Fruit fly (Drosophila melanogaster) whole organism, embryonic: Measurements from ENCODE around the gene Pgm1.
A peak's percentile ranks its signal among the peaks of the same experiment; 100 is the strongest.

Experiments
- Asciz ChIP-seq: fragments of 200-800 bp; sonication (Bioruptor generic); optimal IDR thresholded peaks from 2 replicates; lab custom pipeline; 2017; ENCODE audit warnings: missing biosample characterization, mild to moderate bottlenecking, missing genetic modification characterization, missing genetic modification reagents
- C15 ChIP-seq: fragments of 200-800 bp; sonication (Bioruptor generic); IDR thresholded peaks from 3 replicates; pipeline ENCODE4 v1.3.6; 2022; ENCODE audit warnings: missing biosample characterization, missing genetic modification characterization
- CG10366 ChIP-seq: fragments of 200-800 bp; sonication (Bioruptor generic); IDR thresholded peaks from 2 replicates; pipeline ENCODE4 v1.3.6; 2022; ENCODE audit warnings: missing biosample characterization, missing genetic modification characterization
- CG10543 ChIP-seq: fragments of 200-800 bp; sonication (Bioruptor generic); optimal IDR thresholded peaks from 3 replicates; lab custom pipeline; 2017; ENCODE audit warnings: missing biosample characterization, mild to moderate bottlenecking, missing genetic modification characterization, moderate library complexity
- CG15011 ChIP-seq: fragments of 200-800 bp; sonication (Bioruptor generic); optimal IDR thresholded peaks from 3 replicates; lab custom pipeline; 2018; ENCODE audit warnings: missing biosample characterization, mild to moderate bottlenecking, missing genetic modification characterization
- CG15601 ChIP-seq: fragments of 200-800 bp; sonication (Bioruptor generic); optimal IDR thresholded peaks from 3 replicates; lab custom pipeline; 2019; ENCODE audit warnings: missing biosample characterization, mild to moderate bottlenecking, missing genetic modification characterization, moderate library complexity
- CG17802 ChIP-seq: fragments of 200-800 bp; sonication (Bioruptor generic); optimal IDR thresholded peaks from 2 replicates; lab custom pipeline; 2018; ENCODE audit warnings: missing biosample characterization, mild to moderate bottlenecking, missing genetic modification characterization, moderate library complexity
- CG1792 ChIP-seq: fragments of 200-800 bp; sonication (Bioruptor generic); optimal IDR thresholded peaks from 2 replicates; lab custom pipeline; 2016; ENCODE audit warnings: missing biosample characterization, missing genetic modification characterization
- CG18262 ChIP-seq: fragments of 200-800 bp; optimal IDR thresholded peaks from 3 replicates; lab custom pipeline; 2019; ENCODE audit warnings: missing biosample characterization, mild to moderate bottlenecking, missing genetic modification characterization, moderate library complexity
- CG1832 ChIP-seq: fragments of 200-800 bp; sonication (Bioruptor generic); optimal IDR thresholded peaks from 2 replicates; lab custom pipeline; 2017; ENCODE audit warnings: missing biosample characterization, mild to moderate bottlenecking, missing genetic modification characterization, inconsistent platforms
- CG2199 ChIP-seq: fragments of 200-800 bp; sonication (Bioruptor generic); IDR thresholded peaks from 3 replicates; pipeline ENCODE4 v1.3.6; 2022; ENCODE audit warnings: missing biosample characterization, missing genetic modification characterization
- CG2712 ChIP-seq: fragments of 200-800 bp; optimal IDR thresholded peaks from 3 replicates; lab custom pipeline; 2019; ENCODE audit warnings: missing biosample characterization, mild to moderate bottlenecking, missing genetic modification characterization, moderate library complexity
- CG3281 ChIP-seq: fragments of 200-800 bp; sonication (Bioruptor generic); optimal IDR thresholded peaks from 3 replicates; lab custom pipeline; 2017; ENCODE audit warnings: missing biosample characterization, mild to moderate bottlenecking, missing genetic modification characterization
- CG33213 ChIP-seq: fragments of 200-800 bp; sonication (Bioruptor generic); optimal IDR thresholded peaks from 3 replicates; lab custom pipeline; 2016; ENCODE audit warnings: missing biosample characterization, missing genetic modification characterization
- CG3995 ChIP-seq: fragments of 200-800 bp; sonication (Bioruptor generic); optimal IDR thresholded peaks from 3 replicates; lab custom pipeline; 2016; ENCODE audit warnings: missing biosample characterization, missing genetic modification characterization
- CG4282 ChIP-seq: fragments of 200-800 bp; sonication (Bioruptor generic); optimal IDR thresholded peaks from 2 replicates; lab custom pipeline; 2016; ENCODE audit warnings: missing biosample characterization, missing genetic modification characterization
- CG5953 ChIP-seq: fragments of 200-800 bp; sonication (Bioruptor generic); IDR thresholded peaks from 2 replicates; pipeline ENCODE4 v1.3.6; 2022; ENCODE audit warnings: missing biosample characterization, missing genetic modification characterization
- CG7839 ChIP-seq: fragments of 200-800 bp; sonication (Bioruptor generic); optimal IDR thresholded peaks from 3 replicates; lab custom pipeline; 2018; ENCODE audit warnings: missing biosample characterization, mild to moderate bottlenecking, missing genetic modification characterization, moderate library complexity
- CG9727 ChIP-seq: fragments of 200-800 bp; sonication (Bioruptor generic); optimal IDR thresholded peaks from 3 replicates; lab custom pipeline; 2017; ENCODE audit warnings: missing biosample characterization, mild to moderate bottlenecking, missing genetic modification characterization
- CG9797 ChIP-seq: fragments of 200-800 bp; sonication (Bioruptor generic); optimal IDR thresholded peaks from 3 replicates; lab custom pipeline; 2018; ENCODE audit warnings: missing biosample characterization, mild to moderate bottlenecking, missing genetic modification characterization
- CG9876 ChIP-seq: fragments of 200-800 bp; sonication (Bioruptor generic); optimal IDR thresholded peaks from 2 replicates; lab custom pipeline; 2016; ENCODE audit warnings: missing biosample characterization, missing genetic modification characterization
- CkIIα-i1 ChIP-seq: fragments of 200-800 bp; sonication (Bioruptor generic); IDR thresholded peaks from 2 replicates; pipeline ENCODE4 v1.3.6; 2022; ENCODE audit warnings: missing biosample characterization, missing genetic modification characterization
- Fer1 ChIP-seq: fragments of 200-800 bp; sonication (Bioruptor generic); optimal IDR thresholded peaks from 2 replicates; lab custom pipeline; 2017; ENCODE audit warnings: missing biosample characterization, mild to moderate bottlenecking, missing genetic modification characterization
- GATAe ChIP-seq: fragments of 200-800 bp; sonication (Bioruptor generic); conservative IDR thresholded peaks from 2 replicates; pipeline ENCODE4 v1.3.6; 2022; ENCODE audit warnings: missing biosample characterization, missing genetic modification characterization
- H2.0 ChIP-seq: fragments of 200-800 bp; sonication (Bioruptor generic); IDR thresholded peaks from 2 replicates; pipeline ENCODE4 v1.3.6; 2022; ENCODE audit warnings: missing biosample characterization, missing genetic modification characterization
- MBD-R2 ChIP-seq: fragments of 200-800 bp; sonication (Bioruptor generic); IDR thresholded peaks from 2 replicates; pipeline ENCODE4 v1.3.6; 2022; ENCODE audit warnings: missing biosample characterization, missing genetic modification characterization
- Oli ChIP-seq: fragments of 200-800 bp; sonication (Bioruptor generic); optimal IDR thresholded peaks from 2 replicates; lab custom pipeline; 2018; ENCODE audit warnings: missing biosample characterization, mild to moderate bottlenecking, missing genetic modification characterization, moderate library complexity
- Optix ChIP-seq: fragments of 200-800 bp; sonication (Bioruptor generic); IDR thresholded peaks from 3 replicates; pipeline ENCODE4 v1.3.6; 2022; ENCODE audit warnings: missing biosample characterization, missing genetic modification characterization
- Rfx ChIP-seq: fragments of 200-800 bp; sonication (Bioruptor generic); IDR thresholded peaks from 2 replicates; pipeline ENCODE4 v1.3.6; 2022; ENCODE audit warnings: missing biosample characterization, missing genetic modification characterization
- amos ChIP-seq: fragments of 200-800 bp; sonication (Bioruptor generic); IDR thresholded peaks from 2 replicates; pipeline ENCODE4 v1.3.6; 2022; ENCODE audit warnings: missing biosample characterization, missing genetic modification characterization; ENCODE audit not compliant: partially characterized antibody
- ap ChIP-seq: fragments of 200-800 bp; sonication (Bioruptor generic); IDR thresholded peaks from 2 replicates; pipeline ENCODE4 v1.3.6; 2022; ENCODE audit warnings: missing biosample characterization, missing genetic modification characterization
- gem ChIP-seq: fragments of 200-800 bp; sonication (Bioruptor generic); optimal IDR thresholded peaks from 2 replicates; lab custom pipeline; 2019; ENCODE audit warnings: missing biosample characterization, mild to moderate bottlenecking, missing genetic modification characterization, moderate library complexity
- grau ChIP-seq: fragments of 200-800 bp; optimal IDR thresholded peaks from 3 replicates; lab custom pipeline; 2019; ENCODE audit warnings: missing biosample characterization, mild to moderate bottlenecking, missing genetic modification characterization, moderate library complexity
- lola ChIP-seq, 3 experiments: fragments of >200 bp in 2 of 3; fragments of 200-800 bp in 1 of 3; sonication (Bioruptor generic) in 1 of 3; optimal IDR thresholded peaks; 2 replicates each; lab custom pipeline; 2017 to 2019; ENCODE audit warnings: missing biosample characterization in 3 of 3, missing genetic modification characterization in 3 of 3, mild to moderate bottlenecking in 1 of 3, moderate library complexity in 1 of 3
- nom ChIP-seq: fragments of 200-800 bp; sonication (Bioruptor generic); optimal IDR thresholded peaks from 2 replicates; lab custom pipeline; 2017; ENCODE audit warnings: missing biosample characterization, missing genetic modification characterization, mild to moderate bottlenecking, moderate library complexity, missing genetic modification reagents
- pros ChIP-seq: fragments of 200-800 bp; sonication (Bioruptor generic); optimal IDR thresholded peaks from 3 replicates; lab custom pipeline; 2019; ENCODE audit warnings: missing biosample characterization, mild to moderate bottlenecking, missing genetic modification characterization, moderate library complexity
- repo ChIP-seq: fragments of 200-800 bp; sonication (Bioruptor generic); optimal IDR thresholded peaks from 2 replicates; lab custom pipeline; 2016; ENCODE audit warnings: missing biosample characterization, missing genetic modification characterization
- slou ChIP-seq: fragments of 200-800 bp; sonication (Bioruptor generic); optimal IDR thresholded peaks from 3 replicates; lab custom pipeline; 2016; ENCODE audit warnings: missing biosample characterization, missing genetic modification characterization
- tgo ChIP-seq: fragments of 200-800 bp; sonication (Bioruptor generic); IDR thresholded peaks from 3 replicates; pipeline ENCODE4 v1.3.6; 2022; ENCODE audit warnings: missing biosample characterization, missing genetic modification characterization
- zf30C ChIP-seq: fragments of 200-800 bp; sonication (Bioruptor generic); optimal IDR thresholded peaks from 3 replicates; lab custom pipeline; 2018; ENCODE audit warnings: missing biosample characterization, mild to moderate bottlenecking, missing genetic modification characterization

The Pgm1 gene

DNA sequence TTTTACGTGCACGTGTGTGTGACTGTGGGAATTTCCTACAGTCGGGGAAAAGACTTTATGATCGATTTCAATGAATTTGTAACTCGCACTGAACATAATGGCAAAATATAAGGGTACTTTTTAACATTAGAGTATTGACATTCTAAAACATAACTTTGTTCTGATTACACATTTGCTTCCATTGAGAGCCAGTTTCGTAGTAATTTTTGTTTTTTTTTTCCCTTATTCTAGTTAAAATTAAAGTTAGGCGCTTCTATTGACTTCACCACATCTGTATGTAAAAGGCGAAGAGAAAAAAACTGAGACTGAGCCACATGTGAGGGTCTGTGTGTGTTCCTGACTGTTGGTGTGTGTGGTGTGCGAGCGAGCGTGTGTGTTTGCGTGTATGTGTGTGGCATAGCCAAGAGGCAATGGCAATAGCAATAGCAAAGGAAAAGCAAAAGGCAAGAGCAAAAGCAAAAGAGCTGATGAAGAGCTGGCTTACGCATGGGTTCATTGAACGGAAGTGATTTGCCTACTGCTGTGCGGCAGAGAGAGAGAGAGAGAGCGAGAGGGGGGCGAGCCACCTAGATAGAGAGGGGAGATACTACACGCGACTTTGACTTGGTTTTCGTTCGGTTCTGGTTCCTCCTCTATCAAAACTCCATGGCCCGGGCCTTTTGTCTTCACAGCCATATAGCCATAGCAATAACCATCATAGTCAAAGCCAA, 33.7 kb upstream of the Pgm1 start (continued):
- TF ChIP-seq gem (tag; lab: Kevin White, UChicago) (peak; percentile 83), CG9797 (GFP tag; lab: Kevin White, UChicago) (no peak), CG1792 (GFP tag; lab: Kevin White, UChicago) (peak; percentile 39), CG3281 (GFP tag; lab: Kevin White, UChicago) (peak; percentile 87), Rfx (GFP tag; lab: Robert Waterston, UW) (peak; percentile 57), Fer1 (GFP tag; lab: Kevin White, UChicago) (peak; percentile 92), CG15011 (GFP tag; lab: Kevin White, UChicago) (peak; percentile 64), CG2199 (peak; percentile 72; the same call in 2 of the 3 replicates), CG5953 (no peak), CG10543 (GFP tag; lab: Kevin White, UChicago) (peak; percentile 79), pros (GFP tag; lab: Kevin White, UChicago) (no peak), grau (tag; lab: Kevin White, UChicago) (peak; percentile 82), CG9876 (no peak), CG3995 (peak; percentile 40), CG15601 (tag; lab: Kevin White, UChicago) (peak; percentile 80), MBD-R2 (GFP tag; lab: Robert Waterston, UW) (no peak; the same call in 1 of the 2 replicates), CG1832 (GFP tag; lab: Kevin White, UChicago) (peak; percentile 72), C15 (GFP tag; lab: Robert Waterston, UW) (no peak), CG2712 (peak; percentile 77), CG10366 (GFP tag; lab: Robert Waterston, UW) (no peak; the same call in 1 of the 2 replicates), H2.0 (peak; percentile 50; the same call in 1 of the 2 replicates), zf30C (GFP tag; lab: Kevin White, UChicago) (no peak), amos (GFP tag; lab: Robert Waterston, UW) (no peak), CG17802 (tag; lab: Kevin White, UChicago) (no peak), repo (GFP tag; lab: Kevin White, UChicago) (no peak), CG33213 (GFP tag; lab: Kevin White, UChicago) (peak; percentile 28), CkIIα-i1 (GFP tag; lab: Robert Waterston, UW) (no peak), CG4282 (peak; percentile 47), GATAe (GFP tag; lab: Robert Waterston, UW) (no peak), lola (GFP tag; optimal IDR thresholded peaks at IDR 0.05; lab: Kevin White, UChicago) (peak in 1 of 3 experiments; percentile 49), nom (peak; percentile 5), Optix (no peak), CG18262 (tag; lab: Kevin White, UChicago) (peak; percentile 76), ap (no peak; the same call in 1 of the 2 replicates), tgo (GFP tag; lab: Robert Waterston, UW) (peak; percentile 69; the same call in 2 of the 3 replicates), Asciz (GFP tag; lab: Kevin White, UChicago) (peak; percentile 55), slou (GFP tag; lab: Kevin White, UChicago) (no peak), CG9727 (GFP tag; lab: Kevin White, UChicago) (peak; percentile 69), CG7839 (tag; lab: Kevin White, UChicago) (peak; percentile 85), Oli (tag; lab: Kevin White, UChicago) (peak; percentile 78)
